Worm (Caenorhabditis elegans) whole organism, young adult: ENCODE results near the gene sprr-1.

Experiments
- B0035.1 ChIP-seq: sonication (generic microtip); optimal IDR thresholded peaks from 2 replicates; lab custom pipeline; 2016; ENCODE audit warnings: missing genetic modification characterization, mild to moderate bottlenecking, missing compliant biosample characterization, missing genotype, missing genetic modification reagents
- B0261.1 ChIP-seq: sonication (generic microtip); optimal IDR thresholded peaks from 2 replicates; lab custom pipeline; 2016; ENCODE audit warnings: mild to moderate bottlenecking, missing genetic modification characterization, moderate library complexity, missing compliant biosample characterization
- F22D6.2 ChIP-seq: sonication (generic microtip); optimal IDR thresholded peaks from 2 replicates; lab custom pipeline; 2016; ENCODE audit warnings: mild to moderate bottlenecking, missing genetic modification characterization, missing compliant biosample characterization
- F39B2.1 ChIP-seq: fragments of 200-800 bp; sonication (Bioruptor generic); IDR thresholded peaks from 2 replicates; pipeline ENCODE4 v1.3.6; 2022; ENCODE audit warnings: missing genetic modification reagents, missing genetic modification characterization, missing compliant biosample characterization
- F49E8.2 ChIP-seq: sonication (generic microtip); optimal IDR thresholded peaks from 3 replicates; lab custom pipeline; 2017; ENCODE audit warnings: missing genetic modification characterization, mild to moderate bottlenecking, missing compliant biosample characterization, antibody characterized with exemption, moderate library complexity; ENCODE audit not compliant: insufficient read depth
- F57C9.4 ChIP-seq: sonication (generic microtip); optimal IDR thresholded peaks from 2 replicates; lab custom pipeline; 2017; ENCODE audit warnings: mild to moderate bottlenecking, missing genetic modification characterization, missing compliant biosample characterization
- K11D2.4 ChIP-seq: fragments of 200-800 bp; sonication (Bioruptor generic); IDR thresholded peaks from 2 replicates; pipeline ENCODE4 v1.3.6; 2022; ENCODE audit warnings: missing genetic modification reagents, missing genetic modification characterization, missing compliant biosample characterization
- T07F8.4 ChIP-seq: sonication (generic microtip); optimal IDR thresholded peaks from 2 replicates; lab custom pipeline; 2016; ENCODE audit warnings: mild to moderate bottlenecking, missing genetic modification characterization, moderate library complexity, missing compliant biosample characterization
- Y53G8AR.9 ChIP-seq: fragments of 200-800 bp; sonication (Bioruptor generic); conservative IDR thresholded peaks from 2 replicates; pipeline ENCODE4 v1.3.6; 2022; ENCODE audit warnings: missing genetic modification reagents, missing genetic modification characterization, missing compliant biosample characterization
- Y56A3A.18 ChIP-seq: fragments of 200-800 bp; sonication (Bioruptor generic); IDR thresholded peaks from 2 replicates; pipeline ENCODE4 v1.3.6; 2022; ENCODE audit warnings: missing genetic modification reagents, missing genetic modification characterization, missing compliant biosample characterization
- Y67H2A.10 ChIP-seq: fragments of 200-800 bp; sonication (Bioruptor generic); conservative IDR thresholded peaks from 2 replicates; pipeline ENCODE4 v1.3.6; 2022; ENCODE audit warnings: missing genetic modification reagents, missing genetic modification characterization, missing compliant biosample characterization
- attf-3 ChIP-seq: fragments of 200-800 bp; sonication (Bioruptor generic); conservative IDR thresholded peaks from 2 replicates; pipeline ENCODE4 v1.3.6; 2022; ENCODE audit warnings: missing genetic modification reagents, missing genetic modification characterization, missing compliant biosample characterization
- cebp-2 ChIP-seq: fragments of 200-800 bp; sonication (Bioruptor generic); IDR thresholded peaks from 2 replicates; pipeline ENCODE4 v1.3.6; 2022; ENCODE audit warnings: missing genetic modification characterization, missing compliant biosample characterization
- ceh-100 ChIP-seq: fragments of 200-800 bp; sonication (Bioruptor generic); IDR thresholded peaks from 2 replicates; pipeline ENCODE4 v1.3.6; 2022; ENCODE audit warnings: missing genetic modification reagents, missing genetic modification characterization, missing compliant biosample characterization
- die-1 ChIP-seq: sonication (generic microtip); optimal IDR thresholded peaks from 2 replicates; lab custom pipeline; 2016; ENCODE audit warnings: missing genotype, mild to moderate bottlenecking, missing genetic modification characterization, missing compliant biosample characterization
- dox-1 ChIP-seq: fragments of 200-800 bp; sonication (Bioruptor generic); IDR thresholded peaks from 2 replicates; pipeline ENCODE4 v1.3.6; 2022; ENCODE audit warnings: missing genetic modification reagents, missing genetic modification characterization, missing compliant biosample characterization
- egrh-3 ChIP-seq: fragments of 200-800 bp; sonication (Bioruptor generic); IDR thresholded peaks from 2 replicates; pipeline ENCODE4 v1.3.6; 2022; ENCODE audit warnings: missing genetic modification reagents, missing genetic modification characterization, missing compliant biosample characterization
- ets-4 ChIP-seq: fragments of 200-800 bp; sonication (Bioruptor generic); optimal IDR thresholded peaks from 2 replicates; lab custom pipeline; 2018; ENCODE audit warnings: mild to moderate bottlenecking, missing genetic modification characterization, missing compliant biosample characterization
- hlh-12 ChIP-seq: sonication (generic microtip); optimal IDR thresholded peaks from 2 replicates; lab custom pipeline; 2016; ENCODE audit warnings: missing genetic modification characterization, missing compliant biosample characterization
- let-526 ChIP-seq: fragments of 200-800 bp; sonication (Bioruptor generic); IDR thresholded peaks from 2 replicates; pipeline ENCODE4 v1.3.6; 2022; ENCODE audit warnings: missing genetic modification reagents, missing genetic modification characterization, missing compliant biosample characterization
- let-607 ChIP-seq, 2 experiments: fragments of 200-800 bp in 1 of 2; sonication (Bioruptor generic) in 1 of 2; sonication (generic microtip) in 1 of 2; optimal IDR thresholded peaks; 2 replicates each; lab custom pipeline; 2016 to 2018; ENCODE audit warnings: mild to moderate bottlenecking in 2 of 2, missing compliant biosample characterization in 2 of 2, missing genetic modification characterization in 2 of 2, moderate library complexity in 2 of 2, missing genotype in 1 of 2
- lin-40 ChIP-seq: sonication (generic microtip); optimal IDR thresholded peaks from 2 replicates; lab custom pipeline; 2016; ENCODE audit warnings: missing genetic modification characterization, mild to moderate bottlenecking, missing compliant biosample characterization, missing genotype, missing genetic modification reagents
- lin-54 ChIP-seq: fragments of 200-800 bp; sonication (Bioruptor generic); optimal IDR thresholded peaks from 2 replicates; lab custom pipeline; 2018; ENCODE audit warnings: mild to moderate bottlenecking, missing genetic modification characterization, missing compliant biosample characterization
- lir-1 ChIP-seq: fragments of 200-800 bp; sonication (Bioruptor generic); conservative IDR thresholded peaks from 2 replicates; pipeline ENCODE4 v1.3.6; 2022; ENCODE audit warnings: missing genetic modification reagents, missing genetic modification characterization, missing compliant biosample characterization
- lsl-1 ChIP-seq: fragments of 200-800 bp; sonication (Bioruptor generic); optimal IDR thresholded peaks from 2 replicates; lab custom pipeline; 2018; ENCODE audit warnings: mild to moderate bottlenecking, missing genetic modification characterization, moderate library complexity, missing compliant biosample characterization
- madf-10 ChIP-seq: sonication (generic microtip); optimal IDR thresholded peaks from 2 replicates; lab custom pipeline; 2016; ENCODE audit warnings: mild to moderate bottlenecking, missing genetic modification characterization, missing compliant biosample characterization
- mel-28 ChIP-seq: sonication (generic microtip); optimal IDR thresholded peaks from 2 replicates; lab custom pipeline; 2016; ENCODE audit warnings: borderline replicate concordance, mild to moderate bottlenecking, missing genetic modification characterization, missing compliant biosample characterization
- nfyb-1 ChIP-seq: fragments of 200-800 bp; sonication (Bioruptor generic); IDR thresholded peaks from 2 replicates; pipeline ENCODE4 v1.3.6; 2022; ENCODE audit warnings: missing genetic modification reagents, missing genetic modification characterization, missing compliant biosample characterization
- nhr-120 ChIP-seq: fragments of 200-800 bp; sonication (Bioruptor generic); IDR thresholded peaks from 2 replicates; pipeline ENCODE4 v1.3.6; 2022; ENCODE audit warnings: missing genetic modification characterization, missing compliant biosample characterization
- nhr-27 ChIP-seq: fragments of 200-800 bp; sonication (Bioruptor generic); optimal IDR thresholded peaks from 2 replicates; lab custom pipeline; 2018; ENCODE audit warnings: mild to moderate bottlenecking, missing genetic modification characterization, moderate library complexity, missing compliant biosample characterization
- nhr-80 ChIP-seq: sonication (generic microtip); optimal IDR thresholded peaks from 2 replicates; lab custom pipeline; 2016; ENCODE audit warnings: missing genetic modification characterization, missing compliant biosample characterization
- pbrm-1 ChIP-seq: fragments of 200-800 bp; sonication (Bioruptor generic); IDR thresholded peaks from 2 replicates; pipeline ENCODE4 v1.3.6; 2022; ENCODE audit warnings: missing genetic modification reagents, missing genetic modification characterization, missing compliant biosample characterization
- repo-1 ChIP-seq: sonication (generic microtip); optimal IDR thresholded peaks from 2 replicates; lab custom pipeline; 2017; ENCODE audit warnings: mild to moderate bottlenecking, missing genetic modification characterization, missing compliant biosample characterization
- snpc-3.4 ChIP-seq: sonication (generic microtip); optimal IDR thresholded peaks from 2 replicates; lab custom pipeline; 2017; ENCODE audit warnings: missing genetic modification characterization, mild to moderate bottlenecking, missing compliant biosample characterization, antibody characterized with exemption, moderate library complexity, missing genotype, missing genetic modification reagents
- snpc-4 ChIP-seq, 5 experiments: fragments of 150-350 bp in 1 of 5; sonication (generic microtip) in 4 of 5; optimal IDR thresholded peaks; 2 replicates each; lab custom pipeline; 2014 to 2018; ENCODE audit warnings: missing genetic modification characterization in 5 of 5, missing biosample characterization in 3 of 5, antibody characterized with exemption in 2 of 5, mild to moderate bottlenecking in 2 of 5, missing compliant biosample characterization in 2 of 5, missing genotype in 2 of 5, moderate library complexity in 2 of 5, missing genetic modification reagents in 1 of 5
- tbx-9 ChIP-seq: sonication (generic microtip); optimal IDR thresholded peaks from 2 replicates; lab custom pipeline; 2016; ENCODE audit warnings: borderline replicate concordance, missing genetic modification characterization, inconsistent platforms, missing compliant biosample characterization
- tlf-1 ChIP-seq: fragments of 200-800 bp; sonication (Bioruptor generic); optimal IDR thresholded peaks from 2 replicates; lab custom pipeline; 2018; ENCODE audit warnings: mild to moderate bottlenecking, missing genetic modification characterization, missing compliant biosample characterization
- unc-62 ChIP-seq: fragments of 150-350 bp; optimal IDR thresholded peaks from 2 replicates; lab custom pipeline; 2014; ENCODE audit warnings: missing biosample characterization, missing genetic modification reagents, missing genetic modification characterization
- xnd-1 ChIP-seq: sonication (generic microtip); optimal IDR thresholded peaks from 2 replicates; lab custom pipeline; 2016; ENCODE audit warnings: missing genotype, missing genetic modification reagents, missing genetic modification characterization, missing compliant biosample characterization
- zfh-2 ChIP-seq: fragments of 200-800 bp; sonication (Bioruptor generic); conservative IDR thresholded peaks from 2 replicates; pipeline ENCODE4 v1.3.6; 2022; ENCODE audit warnings: missing genetic modification reagents, missing genetic modification characterization, missing compliant biosample characterization
- zim-3 ChIP-seq: sonication (generic microtip); optimal IDR thresholded peaks from 2 replicates; lab custom pipeline; 2017; ENCODE audit warnings: mild to moderate bottlenecking, missing genetic modification characterization, moderate library complexity, missing compliant biosample characterization
- ztf-22 ChIP-seq: fragments of 200-800 bp; sonication (Bioruptor generic); optimal IDR thresholded peaks from 2 replicates; lab custom pipeline; 2018; ENCODE audit warnings: mild to moderate bottlenecking, missing genetic modification characterization, moderate library complexity, missing compliant biosample characterization
- ztf-28 ChIP-seq: fragments of 200-800 bp; sonication (Bioruptor generic); IDR thresholded peaks from 2 replicates; pipeline ENCODE4 v1.3.6; 2022; ENCODE audit warnings: missing genetic modification reagents, missing genetic modification characterization, missing compliant biosample characterization
- ztf-6 ChIP-seq: fragments of 200-800 bp; sonication (Bioruptor generic); IDR thresholded peaks from 2 replicates; pipeline ENCODE4 v1.3.6; 2022; ENCODE audit warnings: missing genetic modification reagents, missing genetic modification characterization, missing compliant biosample characterization

The sprr-1 gene

DNA sequence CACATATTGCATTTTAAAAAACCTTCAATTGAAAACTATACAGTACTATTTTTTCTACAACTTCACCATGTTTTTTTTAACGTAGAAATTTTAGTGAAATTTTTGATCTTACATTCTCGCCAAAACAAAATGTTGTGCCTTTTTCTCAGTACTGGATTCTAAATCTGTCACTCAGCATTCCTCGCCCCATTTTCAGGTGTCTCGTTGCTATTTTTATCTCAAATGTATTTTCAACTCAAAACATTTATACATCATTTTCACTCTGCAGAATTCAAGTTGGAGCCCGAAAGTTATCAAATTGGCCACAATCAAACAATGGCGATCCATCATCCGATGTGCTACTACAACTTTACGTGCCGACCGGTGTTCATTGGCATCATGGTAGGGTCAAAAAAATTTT, at the start of gene sprr-1:
Gene sprr-1 (plus strand): TSS at position 269 of the 400 bp plus-strand sequence.
- TF ChIP-seq madf-10 (tag; lab: Kevin White, UChicago) = no peak
- TF ChIP-seq tlf-1 = no peak
- no peak for TF ChIP-seq zim-3
- no peak for TF ChIP-seq F49E8.2 (tag; lab: Kevin White, UChicago)
- no peak for TF ChIP-seq F39B2.1
- TF ChIP-seq B0035.1 (tag; lab: Kevin White, UChicago) = no peak
- TF ChIP-seq ztf-6 (GFP tag; lab: Robert Waterston, UW) = no peak
- TF ChIP-seq snpc-4 (GFP tag; optimal IDR thresholded peaks at IDR 0.05; lab: Kevin White, UChicago) = no peak
- TF ChIP-seq snpc-4 (tag; optimal IDR thresholded peaks at IDR 0.05; lab: Kevin White, UChicago) = no peak
- TF ChIP-seq lin-54 = no peak
- no peak for TF ChIP-seq xnd-1
- no peak for TF ChIP-seq mel-28 (tag; lab: Kevin White, UChicago)
- TF ChIP-seq lir-1 (GFP tag; lab: Robert Waterston, UW) = no peak
- no peak for TF ChIP-seq Y56A3A.18 (GFP tag; lab: Robert Waterston, UW)
- TF ChIP-seq nfyb-1 (GFP tag; lab: Robert Waterston, UW) = no peak

DNA sequence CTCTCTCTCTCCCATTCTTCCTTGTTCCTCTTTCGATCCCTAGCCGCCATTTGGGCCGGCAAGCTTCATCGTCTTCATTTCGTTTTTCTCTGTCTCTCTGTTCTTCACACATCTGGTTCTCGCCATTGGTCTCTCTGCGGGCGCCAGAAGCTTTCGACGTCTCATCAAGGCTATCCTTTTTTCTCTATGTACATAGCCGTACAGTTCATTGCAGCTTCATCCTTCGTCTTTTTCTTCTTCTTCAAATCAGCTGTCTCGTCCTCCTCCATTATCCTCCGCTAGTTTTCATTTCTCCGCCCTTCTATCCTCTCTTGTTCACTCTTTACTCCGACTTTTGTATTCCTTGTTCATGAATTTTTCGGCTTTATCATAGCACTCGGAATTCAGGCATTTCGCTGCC, 45.4 kb upstream of the sprr-1 start, which contains the start of gene F39D8.3:
Gene F39D8.3 (plus strand): TSS at position 301 of the 400 bp plus-strand sequence.
- TF ChIP-seq cebp-2 (GFP tag; lab: Robert Waterston, UW) = no peak
- TF ChIP-seq Y67H2A.10 (GFP tag; lab: Robert Waterston, UW) = no peak
- no peak for TF ChIP-seq lin-40 (tag; lab: Kevin White, UChicago)
- no peak for TF ChIP-seq Y53G8AR.9 (GFP tag; lab: Robert Waterston, UW)
- TF ChIP-seq ztf-28 = no peak
- TF ChIP-seq F49E8.2 (tag; lab: Kevin White, UChicago) = no peak
- no peak for TF ChIP-seq K11D2.4 (GFP tag; lab: Robert Waterston, UW)
- TF ChIP-seq hlh-12 = no peak
- TF ChIP-seq snpc-3.4 = no peak
- no peak for TF ChIP-seq F57C9.4
- TF ChIP-seq attf-3 (GFP tag; lab: Robert Waterston, UW) = no peak
- no peak for TF ChIP-seq lsl-1 (GFP tag; lab: Kevin White, UChicago)
- TF ChIP-seq F22D6.2 (tag; lab: Kevin White, UChicago) = no peak
- no peak for TF ChIP-seq lir-1 (GFP tag; lab: Robert Waterston, UW)

DNA sequence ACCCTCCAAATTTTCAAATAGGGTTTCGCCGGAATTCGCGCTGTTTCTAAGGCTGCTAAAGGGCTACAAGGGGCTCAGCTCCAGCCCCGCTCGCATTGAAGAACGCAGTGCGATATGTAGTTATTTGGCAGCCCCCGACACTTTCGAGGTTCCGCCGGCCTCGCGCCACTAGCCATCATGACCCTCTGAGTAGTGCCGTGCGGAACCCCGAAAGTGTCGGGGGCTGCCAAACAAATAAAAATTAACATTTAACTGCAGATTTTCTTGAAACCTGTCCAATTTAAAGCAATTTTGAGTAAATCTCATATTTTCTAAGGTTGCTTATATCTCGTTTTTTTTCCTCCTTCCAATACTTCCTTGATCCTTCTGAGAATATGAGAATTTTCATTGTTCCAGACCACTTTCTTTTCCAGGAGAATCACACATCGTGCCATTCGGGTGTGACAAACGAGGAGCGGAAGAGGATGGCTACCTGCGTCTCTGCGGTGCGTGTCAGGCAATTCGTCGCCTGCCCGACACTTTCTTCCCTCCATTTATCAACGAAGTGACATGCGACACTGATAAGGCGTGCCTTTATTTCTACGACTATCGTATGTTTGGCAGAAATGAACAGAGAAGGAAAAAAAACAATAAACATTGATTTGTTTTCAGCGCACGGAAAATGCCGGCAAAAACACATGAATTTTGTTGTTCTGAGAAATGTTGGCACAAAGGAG, 42.2 kb upstream of the sprr-1 start:
- TF ChIP-seq nhr-120 = no peak
- peak; percentile 92 for TF ChIP-seq ets-4 (GFP tag; lab: Kevin White, UChicago)
- TF ChIP-seq snpc-4 (GFP tag; optimal IDR thresholded peaks at IDR 0.05; lab: Kevin White, UChicago) = no peak
- TF ChIP-seq snpc-4 (tag; optimal IDR thresholded peaks at IDR 0.05; lab: Kevin White, UChicago) = peak in 3 of 4 experiments; percentile 72 to 80 (median 75)
- peak; percentile 6 for TF ChIP-seq ztf-22 (GFP tag; lab: Kevin White, UChicago)
- no peak for TF ChIP-seq B0261.1
- no peak for TF ChIP-seq ceh-100 (GFP tag; lab: Robert Waterston, UW)
- TF ChIP-seq nhr-27 (tag; lab: Kevin White, UChicago) = no peak
- 0 out of 2 replicates have a peak, but pooled peaks have one; percentile 15 for TF ChIP-seq pbrm-1 (GFP tag; lab: Robert Waterston, UW)
- TF ChIP-seq zfh-2 = peak; percentile 56; the same call in 1 of the 2 replicates
- TF ChIP-seq let-607 (tag; optimal IDR thresholded peaks at IDR 0.05; lab: Kevin White, UChicago) = peak in 1 of 2 experiments; percentile 8
- no peak for TF ChIP-seq hlh-12
- TF ChIP-seq tbx-9 = no peak
- TF ChIP-seq nhr-80 (tag; lab: Kevin White, UChicago) = peak; percentile 96
- TF ChIP-seq repo-1 (tag; lab: Kevin White, UChicago) = no peak
- TF ChIP-seq T07F8.4 (tag; lab: Kevin White, UChicago) = no peak
- no peak for TF ChIP-seq egrh-3
- TF ChIP-seq dox-1 (GFP tag; lab: Robert Waterston, UW) = peak; percentile 77
- TF ChIP-seq let-526 (GFP tag; lab: Robert Waterston, UW) = no peak
- no peak for TF ChIP-seq die-1 (tag; lab: Kevin White, UChicago)
- peak; percentile 27 for TF ChIP-seq unc-62 (GFP tag; lab: Kevin White, UChicago)
